Worm (Caenorhabditis elegans) whole organism, young adult: ENCODE measurements around the gene F15G9.2.

Source experiments
- ceh-58 ChIP-seq: fragments of 200-800 bp; sonication (Bioruptor generic); IDR thresholded peaks from 2 replicates; pipeline ENCODE4 v1.3.6; 2022; ENCODE audit warnings: missing genetic modification characterization, missing compliant biosample characterization
- egl-44 ChIP-seq: fragments of 200-800 bp; sonication (Bioruptor generic); IDR thresholded peaks from 2 replicates; pipeline ENCODE4 v1.3.6; 2022; ENCODE audit warnings: missing genetic modification reagents, missing genetic modification characterization, missing compliant biosample characterization
- fkh-3 ChIP-seq: sonication (generic microtip); optimal IDR thresholded peaks from 2 replicates; lab custom pipeline; 2016; ENCODE audit warnings: mild to moderate bottlenecking, missing genetic modification characterization, missing compliant biosample characterization
- lin-54 ChIP-seq: fragments of 200-800 bp; sonication (Bioruptor generic); optimal IDR thresholded peaks from 2 replicates; lab custom pipeline; 2018; ENCODE audit warnings: mild to moderate bottlenecking, missing genetic modification characterization, missing compliant biosample characterization
- madf-8 ChIP-seq: fragments of 200-800 bp; sonication (Bioruptor generic); conservative IDR thresholded peaks from 2 replicates; pipeline ENCODE4 v1.3.6; 2022; ENCODE audit warnings: missing genetic modification reagents, missing genetic modification characterization, missing compliant biosample characterization
- nhr-90 ChIP-seq: sonication (generic microtip); optimal IDR thresholded peaks from 2 replicates; lab custom pipeline; 2016; ENCODE audit warnings: missing genotype, mild to moderate bottlenecking, missing genetic modification characterization, missing compliant biosample characterization
- sea-2 ChIP-seq: fragments of 200-800 bp; sonication (Bioruptor generic); IDR thresholded peaks from 2 replicates; pipeline ENCODE4 v1.3.6; 2022; ENCODE audit warnings: missing genetic modification characterization, missing compliant biosample characterization
- tbp1 ChIP-seq: fragments of 200-800 bp; sonication (Bioruptor generic); optimal IDR thresholded peaks from 2 replicates; lab custom pipeline; 2018; ENCODE audit warnings: mild to moderate bottlenecking, missing genetic modification characterization, missing compliant biosample characterization

ce11 chrX:9679427-9679826 lies 34.1 kb downstream of the F15G9.2 start:
- TF ChIP-seq madf-8 (GFP tag; lab: Robert Waterston, UW) (no peak), ceh-58 (GFP tag; lab: Robert Waterston, UW) (no peak), lin-54 (no peak), egl-44 (no peak), sea-2 (no peak), tbp1 (GFP tag; lab: Kevin White, UChicago) (no peak), nhr-90 (tag; lab: Kevin White, UChicago) (no peak), fkh-3 (tag; lab: Kevin White, UChicago) (no peak)
